Worm (Caenorhabditis elegans): ENCODE measurements around the gene C18B12.4.

C18B12.4 gene

ce11 chrX:14999101-14999500, 41.3 kb downstream of the C18B12.4 start, which contains the start of gene cutl-3:
Gene cutl-3, minus strand, starts transcription at chrX:14999201.
- TF ChIP-seq ets-7 (tag; optimal IDR thresholded peaks at IDR 0.05) = no peak
- TF ChIP-seq pes-1 (GFP tag; IDR thresholded peaks at IDR 0.05) = no peak
- TF ChIP-seq B0310.2 (tag; optimal IDR thresholded peaks at IDR 0.05) = no peak
- no peak for TF ChIP-seq tbx-11 (GFP tag; IDR thresholded peaks at IDR 0.05)
- no peak for TF ChIP-seq ama-1 (optimal IDR thresholded peaks at IDR 0.05)
- TF ChIP-seq tbx-37 (GFP tag; conservative IDR thresholded peaks at IDR 0.05) = no peak
- TF ChIP-seq flt-1 (GFP tag; IDR thresholded peaks at IDR 0.05) = no peak
- no peak for TF ChIP-seq hmg-4 (GFP tag; optimal IDR thresholded peaks at IDR 0.05)
- TF ChIP-seq scrt-1 (GFP tag; IDR thresholded peaks at IDR 0.05) = no peak
- TF ChIP-seq ceh-13 (GFP tag; optimal IDR thresholded peaks at IDR 0.05) = no peak
- no peak for TF ChIP-seq hnd-1 (tag; optimal IDR thresholded peaks at IDR 0.05)
- TF ChIP-seq hmbx-1 (tag; optimal IDR thresholded peaks at IDR 0.05) = no peak
- no peak for TF ChIP-seq aly-1 (tag; optimal IDR thresholded peaks at IDR 0.05)

ce11 chrX:14993744-14994143, 46.7 kb downstream of the C18B12.4 start:
- no peak for TF ChIP-seq hnd-1 (tag; optimal IDR thresholded peaks at IDR 0.05)
- TF ChIP-seq tbx-11 (GFP tag; IDR thresholded peaks at IDR 0.05) = no peak
- TF ChIP-seq hmbx-1 (tag; optimal IDR thresholded peaks at IDR 0.05) = no peak
- no peak for TF ChIP-seq sea-1 (GFP tag; conservative IDR thresholded peaks at IDR 0.05)
- no peak for TF ChIP-seq hmg-4 (GFP tag; optimal IDR thresholded peaks at IDR 0.05)
- TF ChIP-seq tra-4 (tag; optimal IDR thresholded peaks at IDR 0.05) = no peak
- no peak for TF ChIP-seq ceh-36 (tag; optimal IDR thresholded peaks at IDR 0.05)
- TF ChIP-seq aly-1 (tag; optimal IDR thresholded peaks at IDR 0.05) = no peak
- TF ChIP-seq ceh-13 (GFP tag; optimal IDR thresholded peaks at IDR 0.05) = no peak
- no peak for TF ChIP-seq scrt-1 (GFP tag; IDR thresholded peaks at IDR 0.05)
- no peak for TF ChIP-seq ets-7 (tag; optimal IDR thresholded peaks at IDR 0.05)
- TF ChIP-seq B0310.2 (tag; optimal IDR thresholded peaks at IDR 0.05) = no peak
- no peak for TF ChIP-seq pes-1 (GFP tag; IDR thresholded peaks at IDR 0.05)
- TF ChIP-seq flt-1 (GFP tag; IDR thresholded peaks at IDR 0.05) = no peak

- TF ChIP-seq scrt-1 (GFP tag; IDR thresholded peaks at IDR 0.05) (no peak), hnd-1 (tag; optimal IDR thresholded peaks at IDR 0.05) (no peak), tbx-37 (GFP tag; conservative IDR thresholded peaks at IDR 0.05) (no peak), aly-1 (tag; optimal IDR thresholded peaks at IDR 0.05) (no peak), hmbx-1 (tag; optimal IDR thresholded peaks at IDR 0.05) (no peak), flt-1 (GFP tag; IDR thresholded peaks at IDR 0.05) (no peak), B0310.2 (tag; optimal IDR thresholded peaks at IDR 0.05) (no peak), sea-1 (GFP tag; conservative IDR thresholded peaks at IDR 0.05) (no peak), ama-1 (optimal IDR thresholded peaks at IDR 0.05) (no peak), F13C5.2 (tag; optimal IDR thresholded peaks at IDR 0.05) (no peak)
Measured at ce11 chrX:14991280-14991679, 49.1 kb downstream of the C18B12.4 start, which contains the start of gene iglr-1. Gene iglr-1, minus strand, starts transcription at chrX:14991380.

- TF ChIP-seq hmg-4 (GFP tag; optimal IDR thresholded peaks at IDR 0.05) (no peak), pes-1 (GFP tag; IDR thresholded peaks at IDR 0.05) (no peak), tra-4 (tag; optimal IDR thresholded peaks at IDR 0.05) (no peak), B0310.2 (tag; optimal IDR thresholded peaks at IDR 0.05) (no peak), hnd-1 (tag; optimal IDR thresholded peaks at IDR 0.05) (no peak), F13C5.2 (tag; optimal IDR thresholded peaks at IDR 0.05) (no peak), sea-1 (GFP tag; conservative IDR thresholded peaks at IDR 0.05) (no peak), aly-1 (tag; optimal IDR thresholded peaks at IDR 0.05) (no peak), ceh-13 (GFP tag; optimal IDR thresholded peaks at IDR 0.05) (no peak), ets-7 (tag; optimal IDR thresholded peaks at IDR 0.05) (no peak), scrt-1 (GFP tag; IDR thresholded peaks at IDR 0.05) (no peak), hmbx-1 (tag; optimal IDR thresholded peaks at IDR 0.05) (no peak), ama-1 (optimal IDR thresholded peaks at IDR 0.05) (no peak)
Measured at ce11 chrX:14988160-14988559, 52.2 kb downstream of the C18B12.4 start.

Data from whole organism, early embryonic.